Worm (Caenorhabditis elegans): ENCODE measurements around the gene unc-98.

The unc-98 gene

DNA sequence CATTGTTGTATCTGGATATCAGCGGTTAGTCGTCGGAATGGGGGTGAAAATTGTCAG lies at the start of gene unc-98, which contains the start of gene F08C6.18:
TSS of gene unc-98 (minus strand) at position 48 of the 57 bp plus-strand sequence.
TSS of gene F08C6.18 (minus strand) at position 57 of the 57 bp plus-strand sequence.
- TF ChIP-seq unc-120 (tag; optimal IDR thresholded peaks at IDR 0.05; ENCODE audit: poor library complexity, severe bottlenecking) (no peak), ceh-43 (GFP tag; optimal IDR thresholded peaks at IDR 0.05) (no peak), ces-1 (GFP tag; optimal IDR thresholded peaks at IDR 0.05) (no peak), unc-62 (GFP tag; optimal IDR thresholded peaks at IDR 0.05) (no peak), lin-32 (GFP tag; optimal IDR thresholded peaks at IDR 0.05) (no peak), nhr-237 (tag; optimal IDR thresholded peaks at IDR 0.05) (no peak), nhr-76 (tag; optimal IDR thresholded peaks at IDR 0.05) (no peak), ceh-39 (tag; optimal IDR thresholded peaks at IDR 0.05) (no peak), elt-1 (tag; optimal IDR thresholded peaks at IDR 0.05; ENCODE audit: borderline replicate concordance, insufficient read depth) (no peak), cnd-1 (tag; optimal IDR thresholded peaks at IDR 0.05) (no peak), ztf-11 (tag; optimal IDR thresholded peaks at IDR 0.05) (no peak), drap-1 (GFP tag; optimal IDR thresholded peaks at IDR 0.05) (no peak), hlh-1 (tag; optimal IDR thresholded peaks at IDR 0.05) (no peak), blmp-1 (tag; optimal IDR thresholded peaks at IDR 0.05) (no peak), zip-8 (tag; optimal IDR thresholded peaks at IDR 0.05) (no peak), snpc-4 (tag; optimal IDR thresholded peaks at IDR 0.05) (no peak)

DNA sequence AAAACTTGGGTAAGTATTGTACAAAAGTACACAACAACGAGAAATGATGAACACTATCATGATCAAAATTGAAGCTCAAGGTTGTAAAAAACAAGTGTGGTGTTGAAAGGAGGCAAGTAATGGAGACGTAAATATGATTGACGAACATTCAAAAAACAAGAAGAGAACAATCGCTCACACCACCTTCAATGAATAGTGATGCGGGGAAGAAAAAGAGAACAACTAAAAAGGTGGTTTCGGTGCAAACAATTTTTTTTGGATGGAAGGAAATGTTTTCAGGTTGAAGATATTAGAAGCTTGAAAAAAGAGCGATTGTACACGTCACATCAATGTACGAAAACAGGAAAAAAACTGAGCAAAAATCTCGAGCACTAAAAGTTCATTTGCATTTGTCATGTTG lies 41.0 kb upstream of the unc-98 start:
- TF ChIP-seq drap-1 (GFP tag; optimal IDR thresholded peaks at IDR 0.05) = no peak

ce11 chrX:7607982-7608381 lies 34.6 kb upstream of the unc-98 start, which contains the start of gene twk-17:
twk-17 (minus strand) TSS chrX:7608082.
- TF ChIP-seq nhr-12 (tag; optimal IDR thresholded peaks at IDR 0.05) (no peak), ces-1 (GFP tag; optimal IDR thresholded peaks at IDR 0.05) (no peak), elt-3 (tag; optimal IDR thresholded peaks at IDR 0.05) (no peak), lin-13 (tag; optimal IDR thresholded peaks at IDR 0.05) (no peak), M03D4.4 (tag; optimal IDR thresholded peaks at IDR 0.05) (no peak), unc-39 (tag; optimal IDR thresholded peaks at IDR 0.05) (no peak), lin-32 (GFP tag; optimal IDR thresholded peaks at IDR 0.05) (no peak), lsy-2 (tag; optimal IDR thresholded peaks at IDR 0.05) (no peak), bed-3 (GFP tag; optimal IDR thresholded peaks at IDR 0.05) (no peak), ham-2 (GFP tag; optimal IDR thresholded peaks at IDR 0.05) (no peak), unc-120 (tag; optimal IDR thresholded peaks at IDR 0.05; ENCODE audit: poor library complexity, severe bottlenecking) (no peak), drap-1 (GFP tag; optimal IDR thresholded peaks at IDR 0.05) (no peak)

DNA sequence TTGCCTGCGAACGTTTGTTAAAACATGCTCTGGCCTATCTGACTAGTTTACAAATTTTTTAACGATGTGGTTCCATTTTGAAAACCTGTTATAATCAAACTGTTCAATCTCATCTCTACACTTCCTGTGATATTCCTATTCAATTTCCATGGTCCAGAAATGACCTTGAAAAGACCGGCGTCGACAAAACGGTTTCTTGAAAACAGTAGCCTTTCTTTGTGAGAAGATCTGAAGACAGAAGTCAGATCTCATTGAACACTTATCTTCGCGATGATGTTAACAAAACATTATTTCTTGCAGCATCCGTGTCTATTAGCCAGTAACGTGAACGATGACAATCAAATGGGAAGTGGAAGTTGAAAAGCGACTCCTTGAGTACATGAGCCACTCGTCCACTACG lies 23.2 kb upstream of the unc-98 start, which contains the start of gene C44E12.1:
TSS of gene C44E12.1 (plus strand) at position 301 of the 400 bp plus-strand sequence.
- no peak for TF ChIP-seq blmp-1 (tag; optimal IDR thresholded peaks at IDR 0.05)
- TF ChIP-seq hlh-1 (tag; optimal IDR thresholded peaks at IDR 0.05) = no peak
- TF ChIP-seq ceh-43 (GFP tag; optimal IDR thresholded peaks at IDR 0.05) = no peak
- no peak for TF ChIP-seq lin-13 (tag; optimal IDR thresholded peaks at IDR 0.05)
- no peak for TF ChIP-seq flh-1 (GFP tag; optimal IDR thresholded peaks at IDR 0.05)
- TF ChIP-seq lsy-2 (tag; optimal IDR thresholded peaks at IDR 0.05) = no peak
- TF ChIP-seq elt-3 (tag; optimal IDR thresholded peaks at IDR 0.05) = no peak
- no peak for TF ChIP-seq mep-1 (tag; optimal IDR thresholded peaks at IDR 0.05)
- no peak for TF ChIP-seq ham-2 (GFP tag; optimal IDR thresholded peaks at IDR 0.05)
- TF ChIP-seq ceh-39 (tag; optimal IDR thresholded peaks at IDR 0.05) = no peak
- no peak for TF ChIP-seq elt-1 (tag; optimal IDR thresholded peaks at IDR 0.05; ENCODE audit: borderline replicate concordance, insufficient read depth)

DNA sequence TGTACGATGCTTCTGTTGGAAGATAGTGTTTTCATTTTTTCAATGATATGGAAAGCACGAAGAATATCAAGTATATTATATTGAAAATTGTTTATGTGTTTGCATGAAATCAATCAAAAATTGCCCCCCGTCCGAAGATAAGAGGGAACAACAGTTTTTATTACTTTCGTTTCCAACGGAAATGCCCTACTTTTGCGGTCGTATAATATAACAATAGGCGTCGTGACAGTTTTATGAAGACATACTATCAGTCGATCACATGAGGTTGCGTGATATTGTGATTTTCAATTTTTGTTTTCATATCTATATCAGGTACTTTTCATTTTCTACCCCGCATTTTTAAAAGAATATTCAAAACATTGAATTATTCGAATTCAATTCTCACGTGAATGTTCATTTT lies 22.6 kb upstream of the unc-98 start:
- TF ChIP-seq lin-13 (tag; optimal IDR thresholded peaks at IDR 0.05) (no peak), pha-4 (tag; optimal IDR thresholded peaks at IDR 0.05) (no peak), ces-1 (GFP tag; optimal IDR thresholded peaks at IDR 0.05) (no peak), nhr-12 (tag; optimal IDR thresholded peaks at IDR 0.05) (no peak), flh-1 (GFP tag; optimal IDR thresholded peaks at IDR 0.05) (no peak), unc-120 (tag; optimal IDR thresholded peaks at IDR 0.05; ENCODE audit: poor library complexity, severe bottlenecking) (no peak), unc-39 (tag; optimal IDR thresholded peaks at IDR 0.05) (no peak), M03D4.4 (tag; optimal IDR thresholded peaks at IDR 0.05) (no peak), mab-5 (tag; optimal IDR thresholded peaks at IDR 0.05) (no peak), ceh-43 (GFP tag; optimal IDR thresholded peaks at IDR 0.05) (no peak)

- TF ChIP-seq ham-2 (GFP tag; optimal IDR thresholded peaks at IDR 0.05) (no peak), drap-1 (GFP tag; optimal IDR thresholded peaks at IDR 0.05) (no peak), M03D4.4 (tag; optimal IDR thresholded peaks at IDR 0.05) (no peak), nhr-12 (tag; optimal IDR thresholded peaks at IDR 0.05) (no peak), mls-2 (tag; optimal IDR thresholded peaks at IDR 0.05) (no peak), mep-1 (tag; optimal IDR thresholded peaks at IDR 0.05) (no peak), mab-5 (tag; optimal IDR thresholded peaks at IDR 0.05) (no peak), snpc-4 (tag; optimal IDR thresholded peaks at IDR 0.05) (no peak), elt-1 (tag; optimal IDR thresholded peaks at IDR 0.05; ENCODE audit: borderline replicate concordance, insufficient read depth) (no peak), ceh-39 (tag; optimal IDR thresholded peaks at IDR 0.05) (no peak), bed-3 (GFP tag; optimal IDR thresholded peaks at IDR 0.05) (no peak), ces-1 (GFP tag; optimal IDR thresholded peaks at IDR 0.05) (no peak), sptf-1 (tag; optimal IDR thresholded peaks at IDR 0.05) (no peak), ceh-43 (GFP tag; optimal IDR thresholded peaks at IDR 0.05) (no peak), flh-1 (GFP tag; optimal IDR thresholded peaks at IDR 0.05) (no peak)
Observed at ce11 chrX:7593931-7594544, 20.6 kb upstream of the unc-98 start.
